Fruit fly (Drosophila melanogaster): ENCODE measurements around the gene CG8369.

CG8369 gene

DNA sequence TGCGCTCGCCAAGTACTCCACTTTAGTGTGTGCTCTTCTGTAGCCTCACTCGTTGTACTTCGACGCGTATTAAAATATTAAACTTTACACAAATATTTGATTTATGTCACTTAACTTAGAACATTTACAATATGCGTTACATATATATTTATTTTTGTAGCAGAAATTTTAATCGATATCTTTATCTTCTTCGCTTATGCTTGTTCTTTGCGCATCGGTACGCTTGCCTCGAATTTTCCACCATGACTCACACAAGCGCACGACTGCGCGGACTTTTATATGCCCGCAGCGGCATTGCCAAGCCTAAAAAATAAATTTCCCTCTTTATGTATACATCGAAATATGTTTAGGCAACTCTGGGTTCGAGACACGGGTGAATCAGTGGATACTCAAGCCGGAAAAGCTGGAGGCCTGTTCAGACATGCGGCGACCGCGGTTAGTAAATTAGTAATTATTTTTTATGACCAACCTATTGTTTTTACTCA, 1.3 kb upstream of the CG8369 start, which contains the start of gene aqz (continued):
- TF ChIP-seq CG8119 (GFP tag; IDR thresholded peaks at IDR 0.05) (no peak), CG32006 (GFP tag; optimal IDR thresholded peaks at IDR 0.05) (no peak), Hr4 (GFP tag; optimal IDR thresholded peaks at IDR 0.05) (peak; percentile 18), CG3032 (tag; optimal IDR thresholded peaks at IDR 0.05) (peak; percentile 40), CG9139 (GFP tag; optimal IDR thresholded peaks at IDR 0.05) (peak; percentile 70), topi (GFP tag; optimal IDR thresholded peaks at IDR 0.05) (peak; percentile 38), CG8319 (GFP tag; optimal IDR thresholded peaks at IDR 0.05) (no peak), pdm3 (GFP tag; optimal IDR thresholded peaks at IDR 0.05) (peak; percentile 32), eg (GFP tag; IDR thresholded peaks at IDR 0.05) (peak; percentile 57; the same call in 2 of the 3 replicates), CG15336 (GFP tag; IDR thresholded peaks at IDR 0.05) (peak; percentile 47; the same call in 1 of the 2 replicates), Smox (GFP tag; optimal IDR thresholded peaks at IDR 0.05) (no peak), CG7368 (GFP tag; optimal IDR thresholded peaks at IDR 0.05) (peak; percentile 16), CG11902 (GFP tag; optimal IDR thresholded peaks at IDR 0.05) (no peak), OdsH (GFP tag; optimal IDR thresholded peaks at IDR 0.05) (no peak), Ets21C (GFP tag; optimal IDR thresholded peaks at IDR 0.05) (peak; percentile 28), Eip75B (GFP tag; optimal IDR thresholded peaks at IDR 0.05) (peak; percentile 48), Met (GFP tag; optimal IDR thresholded peaks at IDR 0.05) (peak; percentile 46), CG6276 (GFP tag; optimal IDR thresholded peaks at IDR 0.05) (no peak), net (GFP tag; optimal IDR thresholded peaks at IDR 0.05) (peak; percentile 55), CG6808 (GFP tag; optimal IDR thresholded peaks at IDR 0.05) (peak; percentile 21), Lpt (GFP tag; optimal IDR thresholded peaks at IDR 0.05) (peak; percentile 22), spab (GFP tag; optimal IDR thresholded peaks at IDR 0.05) (no peak), CG10669 (GFP tag; optimal IDR thresholded peaks at IDR 0.05) (no peak), CG6854 (GFP tag; optimal IDR thresholded peaks at IDR 0.05) (peak; percentile 41), Eip78C (GFP tag) (peak; percentile 58), Gug (GFP tag; IDR thresholded peaks at IDR 0.05) (no peak), Eip93F (GFP tag; optimal IDR thresholded peaks at IDR 0.05) (peak; percentile 23)

DNA sequence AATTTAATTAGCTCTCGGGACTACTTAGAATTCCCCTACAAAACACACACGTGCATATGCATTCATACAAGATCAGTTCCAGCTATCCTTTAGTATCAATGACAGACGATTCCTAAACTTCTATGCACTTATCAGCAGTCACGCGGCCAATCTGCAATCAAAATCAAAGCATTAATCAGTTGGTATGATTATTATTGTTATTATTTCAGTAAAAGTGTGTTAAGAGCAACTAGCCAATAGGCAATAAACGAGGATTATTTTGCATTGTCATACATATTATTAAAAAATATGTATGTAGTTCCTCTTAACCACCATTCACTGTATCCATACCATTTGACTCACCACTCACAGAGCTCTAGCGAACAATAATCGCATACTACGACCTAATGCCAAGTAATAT, 1.1 kb downstream of the CG8369 start:
- TF ChIP-seq fd59A (GFP tag; optimal IDR thresholded peaks at IDR 0.05) (no peak), Sox15 (GFP tag; optimal IDR thresholded peaks at IDR 0.05) (no peak), topi (GFP tag; optimal IDR thresholded peaks at IDR 0.05) (no peak), CG4318 (GFP tag; optimal IDR thresholded peaks at IDR 0.05) (no peak), CG32006 (GFP tag; optimal IDR thresholded peaks at IDR 0.05) (no peak), Eip75B (GFP tag; optimal IDR thresholded peaks at IDR 0.05) (no peak), CG3032 (tag; optimal IDR thresholded peaks at IDR 0.05) (no peak), OdsH (GFP tag; optimal IDR thresholded peaks at IDR 0.05) (no peak), CG31627 (GFP tag; optimal IDR thresholded peaks at IDR 0.05) (no peak), CG3919 (GFP tag; optimal IDR thresholded peaks at IDR 0.05) (no peak)

DNA sequence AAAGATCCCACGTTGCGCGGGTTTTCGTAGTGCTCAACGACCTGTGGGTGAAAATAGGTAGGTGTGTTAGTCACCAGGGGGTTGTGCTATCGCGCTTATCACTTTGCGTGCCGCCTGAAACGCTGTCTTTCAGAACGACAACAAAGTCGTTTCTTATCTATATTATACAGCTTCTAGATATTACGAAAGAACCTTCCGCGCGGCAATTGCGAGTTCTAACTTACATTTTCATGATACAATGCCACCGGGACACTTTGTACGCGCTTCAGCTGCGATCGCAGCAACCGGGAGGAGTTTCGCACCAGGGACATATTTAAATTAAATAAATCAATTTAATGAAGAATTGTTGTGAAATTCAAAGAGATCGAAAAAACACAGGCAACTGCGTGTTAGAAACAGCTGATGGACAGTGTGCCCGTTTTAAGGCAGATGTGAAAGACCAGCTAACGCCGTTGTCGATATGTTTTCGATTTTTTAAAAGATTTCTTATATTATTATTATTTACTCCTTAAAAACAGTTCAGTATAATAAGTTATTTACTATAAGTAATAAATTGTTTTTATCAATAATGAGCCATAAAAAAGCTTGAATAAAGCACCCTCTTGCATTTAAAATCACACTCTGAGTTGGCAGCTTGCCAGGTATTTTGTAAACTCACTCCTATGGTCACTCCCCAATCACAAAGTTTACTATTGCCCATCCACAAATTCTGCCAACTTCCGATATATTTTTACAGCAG, 2.1 kb downstream of the CG8369 start, which contains the start of the genes IscU and CG8379:
Gene IscU (minus strand): TSS at position 417 of the 739 bp plus-strand sequence.
Gene CG8379 (plus strand): TSS at position 651 of the 739 bp plus-strand sequence.
- TF ChIP-seq CG8119 (GFP tag; IDR thresholded peaks at IDR 0.05), result no peak
- TF ChIP-seq ss (GFP tag; optimal IDR thresholded peaks at IDR 0.05), result peak in 1 of 2 experiments; percentile 5
- peak; percentile 12 for TF ChIP-seq Eip93F (GFP tag; optimal IDR thresholded peaks at IDR 0.05)
- TF ChIP-seq CG4318 (GFP tag; optimal IDR thresholded peaks at IDR 0.05), result no peak
- no peak for TF ChIP-seq CG34406 (GFP tag; optimal IDR thresholded peaks at IDR 0.05)
- TF ChIP-seq CG3032 (tag; optimal IDR thresholded peaks at IDR 0.05), result peak; percentile 13
- peak; percentile 94 for TF ChIP-seq vri (GFP tag; optimal IDR thresholded peaks at IDR 0.05)
- no peak for TF ChIP-seq Lpt (GFP tag; optimal IDR thresholded peaks at IDR 0.05)

Data from whole organism, prepupa.